Fruit fly (Drosophila melanogaster): Measurements from ENCODE around the gene GlyRS.

Gene GlyRS

DNA sequence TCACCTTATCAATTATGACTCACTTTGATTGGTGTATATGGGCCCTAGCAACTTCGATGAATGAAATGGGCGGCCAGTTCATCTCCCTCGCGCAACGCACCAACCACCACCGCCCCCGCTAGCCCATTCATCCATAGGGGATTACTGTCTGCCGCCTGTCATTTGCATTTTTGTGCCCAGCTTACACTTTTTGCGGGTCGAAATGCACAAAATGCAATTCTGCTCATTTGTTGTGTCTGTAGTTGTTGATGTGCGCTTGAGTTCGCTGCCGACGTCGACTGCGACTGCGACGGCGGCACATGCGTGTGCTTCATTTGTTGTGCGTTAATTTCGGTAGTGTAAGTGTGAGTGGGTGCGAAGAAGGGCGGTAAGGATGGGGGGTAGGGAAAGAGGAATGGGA lies 6.0 kb downstream of the GlyRS start:
- TF ChIP-seq CG32264 (GFP tag; optimal IDR thresholded peaks at IDR 0.05) (no peak), brk (GFP tag; optimal IDR thresholded peaks at IDR 0.05) (no peak), psq (GFP tag; optimal IDR thresholded peaks at IDR 0.05) (no peak), sage (GFP tag; optimal IDR thresholded peaks at IDR 0.05) (no peak), Jra (GFP tag; optimal IDR thresholded peaks at IDR 0.05) (no peak), rgr (GFP tag; optimal IDR thresholded peaks at IDR 0.05) (no peak), jim (GFP tag; optimal IDR thresholded peaks at IDR 0.05) (no peak), ey (GFP tag; optimal IDR thresholded peaks at IDR 0.05) (no peak), GATAd (GFP tag; optimal IDR thresholded peaks at IDR 0.05) (no peak), Vsx2 (GFP tag; optimal IDR thresholded peaks at IDR 0.05; ENCODE audit: partially characterized antibody) (no peak), HLH106 (tag; optimal IDR thresholded peaks at IDR 0.05) (no peak), tai (GFP tag; optimal IDR thresholded peaks at IDR 0.05) (no peak)

DNA sequence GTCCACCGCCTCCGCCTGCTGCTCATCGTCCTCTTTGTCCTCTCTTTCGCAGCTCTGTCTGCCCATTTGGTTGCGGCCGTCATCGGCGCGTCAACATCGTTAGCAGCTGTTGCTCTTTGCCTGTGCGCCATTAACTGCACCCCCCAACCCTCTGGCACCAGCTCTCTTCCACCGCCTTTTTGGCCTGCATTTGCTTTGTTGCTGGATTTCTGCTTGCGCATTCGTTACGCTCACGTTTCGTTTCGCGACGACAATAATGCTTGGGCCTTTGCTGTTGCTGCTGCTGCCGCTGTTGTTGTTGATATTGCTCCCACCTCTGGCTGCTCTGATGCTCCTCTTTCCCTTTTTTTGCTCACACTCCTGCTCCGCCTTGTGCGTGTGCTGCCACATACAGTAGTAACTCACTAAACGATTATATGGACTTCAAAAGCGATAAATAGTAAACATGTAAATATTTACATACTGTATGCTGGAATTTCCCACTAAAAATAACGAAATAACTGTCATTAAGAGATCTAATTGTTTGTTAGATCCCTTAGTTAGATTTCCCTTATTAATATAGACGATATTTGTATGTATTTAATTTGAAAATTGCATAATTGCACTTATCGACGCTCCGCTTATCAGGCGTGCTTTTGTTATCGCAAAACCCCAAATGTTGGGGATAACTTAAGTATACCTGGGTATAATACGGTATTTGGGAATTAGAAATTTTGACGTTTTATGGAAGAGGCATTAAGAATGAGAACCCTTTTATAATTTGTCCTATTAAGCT lies 6.9 kb downstream of the GlyRS start:
- peak; percentile 16 for TF ChIP-seq Hr83 (GFP tag; optimal IDR thresholded peaks at IDR 0.05; ENCODE audit: poor library complexity, severe bottlenecking)
- TF ChIP-seq pan (optimal IDR thresholded peaks at IDR 0.05) = no peak
- peak; percentile 46 for TF ChIP-seq h (GFP tag; optimal IDR thresholded peaks at IDR 0.05)
- TF ChIP-seq ey (GFP tag; optimal IDR thresholded peaks at IDR 0.05) = peak; percentile 38
- peak; percentile 15 for TF ChIP-seq dmrt93B (GFP tag; optimal IDR thresholded peaks at IDR 0.05)
- TF ChIP-seq dl (GFP tag; optimal IDR thresholded peaks at IDR 0.05; ENCODE audit: insufficient read depth in 1 of 2, partially characterized antibody in 2 of 2) = no peak
- TF ChIP-seq Jra (GFP tag; optimal IDR thresholded peaks at IDR 0.05) = peak; percentile 2
- TF ChIP-seq HLH106 (tag; optimal IDR thresholded peaks at IDR 0.05) = peak; percentile 42
- peak; percentile 70 for TF ChIP-seq Dif (GFP tag; optimal IDR thresholded peaks at IDR 0.05; ENCODE audit: partially characterized antibody)
- peak; percentile 68 for TF ChIP-seq woc (GFP tag; optimal IDR thresholded peaks at IDR 0.05)
- peak in 1 of 2 experiments; percentile 25 for TF ChIP-seq foxo (GFP tag; optimal IDR thresholded peaks at IDR 0.05)
- TF ChIP-seq Rel (GFP tag; optimal IDR thresholded peaks at IDR 0.05) = no peak
- TF ChIP-seq Rel (tag; optimal IDR thresholded peaks at IDR 0.05) = peak; percentile 20
- TF ChIP-seq psq (GFP tag; optimal IDR thresholded peaks at IDR 0.05) = peak; percentile 97
- TF ChIP-seq fru (GFP tag; optimal IDR thresholded peaks at IDR 0.05) = peak; percentile 60
- peak; percentile 46 for TF ChIP-seq brk (GFP tag; optimal IDR thresholded peaks at IDR 0.05)
- TF ChIP-seq CG32264 (GFP tag; optimal IDR thresholded peaks at IDR 0.05) = no peak

DNA sequence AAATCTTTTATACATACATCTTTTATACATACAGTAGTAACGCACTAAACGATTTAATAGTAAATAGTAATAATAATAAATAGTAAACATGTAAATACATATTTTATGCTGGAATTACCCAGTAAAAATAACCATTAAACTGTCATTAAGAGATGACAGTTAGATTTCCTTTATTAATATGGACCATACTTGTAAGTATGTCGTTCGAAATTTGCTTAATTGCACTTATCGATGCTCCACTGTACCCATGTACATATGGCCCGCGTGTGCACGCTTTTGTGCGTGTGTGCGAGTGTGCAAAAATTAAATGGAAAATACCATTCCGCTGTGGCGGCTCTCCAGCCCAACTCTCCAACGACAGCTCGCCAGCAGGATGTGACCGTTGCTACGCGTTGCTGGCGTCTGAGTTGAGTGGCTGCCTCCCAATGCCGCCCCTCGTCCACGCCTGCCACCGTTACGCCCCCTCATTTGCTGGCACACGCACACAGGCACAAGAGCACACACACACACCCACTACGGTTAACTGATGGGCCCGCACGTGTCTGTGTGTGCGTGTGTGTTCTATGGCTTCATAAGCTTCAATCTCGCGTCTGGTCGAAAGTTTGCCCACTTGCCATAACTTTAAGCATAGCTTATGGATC lies 7.8 kb downstream of the GlyRS start:
- TF ChIP-seq lola (GFP tag; optimal IDR thresholded peaks at IDR 0.05) (no peak), HLH106 (tag; optimal IDR thresholded peaks at IDR 0.05) (peak; percentile 40), Abd-B (GFP tag; optimal IDR thresholded peaks at IDR 0.05) (no peak), brk (GFP tag; optimal IDR thresholded peaks at IDR 0.05) (no peak), Hnf4 (GFP tag; optimal IDR thresholded peaks at IDR 0.05) (no peak), usp (GFP tag; optimal IDR thresholded peaks at IDR 0.05) (no peak), N (GFP tag; optimal IDR thresholded peaks at IDR 0.05) (no peak), CrebA (GFP tag; optimal IDR thresholded peaks at IDR 0.05; ENCODE audit: borderline replicate concordance) (no peak), Dif (GFP tag; optimal IDR thresholded peaks at IDR 0.05; ENCODE audit: partially characterized antibody) (no peak), dl (GFP tag; optimal IDR thresholded peaks at IDR 0.05; ENCODE audit: insufficient read depth in 1 of 2, partially characterized antibody in 2 of 2) (no peak), Mio (GFP tag; optimal IDR thresholded peaks at IDR 0.05) (no peak), Dfd (GFP tag; optimal IDR thresholded peaks at IDR 0.05) (no peak), psq (GFP tag; optimal IDR thresholded peaks at IDR 0.05) (peak; percentile 17), CG32264 (GFP tag; optimal IDR thresholded peaks at IDR 0.05) (no peak), h (GFP tag; optimal IDR thresholded peaks at IDR 0.05) (peak; percentile 26), Hr83 (GFP tag; optimal IDR thresholded peaks at IDR 0.05; ENCODE audit: poor library complexity, severe bottlenecking) (no peak), Myc (optimal IDR thresholded peaks at IDR 0.05) (no peak), foxo (GFP tag; optimal IDR thresholded peaks at IDR 0.05) (peak in 1 of 2 experiments; percentile 4), Vsx2 (GFP tag; optimal IDR thresholded peaks at IDR 0.05; ENCODE audit: partially characterized antibody) (no peak), Rel (GFP tag; optimal IDR thresholded peaks at IDR 0.05) (no peak), Rel (tag; optimal IDR thresholded peaks at IDR 0.05) (no peak), Hr78 (GFP tag; optimal IDR thresholded peaks at IDR 0.05) (no peak), woc (GFP tag; optimal IDR thresholded peaks at IDR 0.05) (peak; percentile 39)

Data from whole organism, wandering third instar larva.